Worm (Caenorhabditis elegans) whole organism, L1 larva: ENCODE results near the gene C24H11.1.
A peak's percentile ranks its signal among the peaks of the same experiment; 100 is the strongest.

Experiments
- C16A3.4 ChIP-seq: fragments of 150-350 bp; optimal IDR thresholded peaks from 2 replicates; lab custom pipeline; 2014; ENCODE audit warnings: missing biosample characterization, missing genetic modification characterization
- aly-2 ChIP-seq: fragments of 150-350 bp; optimal IDR thresholded peaks from 2 replicates; lab custom pipeline; 2014; ENCODE audit warnings: missing biosample characterization, missing genetic modification characterization
- ceh-63 ChIP-seq: fragments of 200-800 bp; sonication (Bioruptor generic); optimal IDR thresholded peaks from 2 replicates; lab custom pipeline; 2018; ENCODE audit warnings: mild to moderate bottlenecking, missing genetic modification characterization, missing compliant biosample characterization
- ceh-82 ChIP-seq, 3 experiments: fragments of 150-350 bp in 1 of 3; sonication (generic microtip) in 2 of 3; optimal IDR thresholded peaks; 2 replicates each; lab custom pipeline; 2014 to 2017; ENCODE audit warnings: missing biosample characterization in 3 of 3, missing genetic modification characterization in 3 of 3
- ceh-90 ChIP-seq: sonication (generic microtip); optimal IDR thresholded peaks from 2 replicates; lab custom pipeline; 2016; ENCODE audit warnings: missing genetic modification characterization, missing compliant biosample characterization
- ces-1 ChIP-seq: fragments of 150-350 bp; optimal IDR thresholded peaks from 2 replicates; lab custom pipeline; 2014; ENCODE audit warnings: missing biosample characterization, missing genetic modification reagents, missing genetic modification characterization
- efl-1 ChIP-seq, 4 experiments: fragments of 150-350 bp; optimal IDR thresholded peaks in 3 of 4; peaks in 1 of 4; 1 replicate in 1 of 4; 2 replicates in 3 of 4; lab custom pipeline; 2014; ENCODE audit warnings: missing biosample characterization in 2 of 4, missing genetic modification characterization in 2 of 4, missing genetic modification reagents in 2 of 4
- efl-3 ChIP-seq: fragments of 200-800 bp; sonication (Bioruptor generic); optimal IDR thresholded peaks from 2 replicates; lab custom pipeline; 2018; ENCODE audit warnings: mild to moderate bottlenecking, missing genetic modification characterization, missing compliant biosample characterization
- egl-27 ChIP-seq, 2 experiments: fragments of 150-350 bp in 1 of 2; sonication (generic microtip); optimal IDR thresholded peaks; 3 replicates each; lab custom pipeline; 2017 to 2018; ENCODE audit warnings: missing biosample characterization in 2 of 2, missing genetic modification characterization in 2 of 2, missing genetic modification reagents in 2 of 2
- irx-1 ChIP-seq: sonication (generic microtip); optimal IDR thresholded peaks from 2 replicates; lab custom pipeline; 2016; ENCODE audit warnings: missing genetic modification characterization, missing compliant biosample characterization
- lin-14 ChIP-seq: fragments of 200-800 bp; sonication (Bioruptor generic); optimal IDR thresholded peaks from 2 replicates; lab custom pipeline; 2018; ENCODE audit warnings: mild to moderate bottlenecking, missing genetic modification characterization, moderate library complexity, missing compliant biosample characterization
- lin-15B ChIP-seq: fragments of 150-350 bp; sonication (generic microtip); optimal IDR thresholded peaks from 3 replicates; lab custom pipeline; 2014; ENCODE audit warnings: missing biosample characterization, missing genetic modification characterization
- lsy-2 ChIP-seq, 2 experiments: fragments of 150-350 bp; optimal IDR thresholded peaks; 2 replicates each; lab custom pipeline; 2014; ENCODE audit warnings: missing biosample characterization in 2 of 2, missing genetic modification characterization in 2 of 2
- mab-9 ChIP-seq: fragments of 200-800 bp; sonication (Bioruptor generic); IDR thresholded peaks from 2 replicates; pipeline ENCODE4 v1.3.6; 2022; ENCODE audit warnings: missing genetic modification reagents, missing genetic modification characterization, missing compliant biosample characterization
- mdl-1 ChIP-seq, 2 experiments: fragments of 150-350 bp; optimal IDR thresholded peaks; 2 replicates each; lab custom pipeline; 2014 to 2017; ENCODE audit warnings: missing biosample characterization in 2 of 2, missing genetic modification characterization in 2 of 2, inconsistent platforms in 1 of 2
- mef-2 ChIP-seq: fragments of 150-350 bp; optimal IDR thresholded peaks from 2 replicates; lab custom pipeline; 2014; ENCODE audit warnings: missing biosample characterization, missing genetic modification characterization
- nhr-19 ChIP-seq: fragments of 200-800 bp; sonication (Bioruptor generic); conservative IDR thresholded peaks from 2 replicates; pipeline ENCODE4 v1.3.6; 2022; ENCODE audit warnings: missing genetic modification characterization, missing compliant biosample characterization
- nhr-71 ChIP-seq: sonication (generic microtip); optimal IDR thresholded peaks from 2 replicates; lab custom pipeline; 2016; ENCODE audit warnings: mild to moderate bottlenecking, missing genetic modification characterization, moderate library complexity, missing compliant biosample characterization
- nhr-76 ChIP-seq: sonication (generic microtip); optimal IDR thresholded peaks from 2 replicates; lab custom pipeline; 2017; ENCODE audit warnings: missing biosample characterization, missing genetic modification characterization
- nhr-84 ChIP-seq: sonication (generic microtip); optimal IDR thresholded peaks from 2 replicates; lab custom pipeline; 2017; ENCODE audit warnings: missing biosample characterization, missing genetic modification characterization
- nhr-85 ChIP-seq: sonication (generic microtip); peaks from one replicate; lab custom pipeline; 2016; ENCODE audit warnings: missing genetic modification characterization, inconsistent platforms, missing compliant biosample characterization
- pax-3 ChIP-seq: fragments of 200-800 bp; sonication (Bioruptor generic); optimal IDR thresholded peaks from 2 replicates; lab custom pipeline; 2018; ENCODE audit warnings: mild to moderate bottlenecking, missing genetic modification characterization, moderate library complexity, missing compliant biosample characterization
- pqm-1 ChIP-seq: sonication (generic microtip); optimal IDR thresholded peaks from 3 replicates; lab custom pipeline; 2017; ENCODE audit warnings: missing biosample characterization, missing genetic modification characterization
- rnt-1 ChIP-seq: sonication (generic microtip); optimal IDR thresholded peaks from 2 replicates; lab custom pipeline; 2016; ENCODE audit warnings: mild to moderate bottlenecking, missing genetic modification characterization, moderate library complexity, missing compliant biosample characterization
- skn-1 ChIP-seq: fragments of 150-350 bp; optimal IDR thresholded peaks from 2 replicates; lab custom pipeline; 2014; ENCODE audit warnings: missing biosample characterization, missing genetic modification characterization
- sptf-1 ChIP-seq: fragments of 150-350 bp; optimal IDR thresholded peaks from 2 replicates; lab custom pipeline; 2014; ENCODE audit warnings: missing biosample characterization, missing genetic modification characterization
- sup-37 ChIP-seq: fragments of 200-800 bp; sonication (Bioruptor generic); optimal IDR thresholded peaks from 2 replicates; lab custom pipeline; 2018; ENCODE audit warnings: mild to moderate bottlenecking, missing genetic modification characterization, missing compliant biosample characterization
- unc-30 ChIP-seq: sonication (generic microtip); optimal IDR thresholded peaks from 2 replicates; lab custom pipeline; 2017; ENCODE audit warnings: missing biosample characterization, missing genetic modification characterization
- unc-98 ChIP-seq: fragments of 200-800 bp; sonication (Bioruptor generic); IDR thresholded peaks from 2 replicates; pipeline ENCODE4 v1.3.6; 2022; ENCODE audit warnings: missing genetic modification characterization, missing compliant biosample characterization
- vab-15 ChIP-seq: sonication (generic microtip); optimal IDR thresholded peaks from 2 replicates; lab custom pipeline; 2017; ENCODE audit warnings: missing genotype, mild to moderate bottlenecking, missing genetic modification characterization, missing compliant biosample characterization
- zag-1 ChIP-seq: fragments of 150-350 bp; optimal IDR thresholded peaks from 2 replicates; lab custom pipeline; 2014; ENCODE audit warnings: missing biosample characterization, missing genetic modification characterization
- zip-4 ChIP-seq: fragments of 200-800 bp; sonication (Bioruptor generic); optimal IDR thresholded peaks from 2 replicates; lab custom pipeline; 2018; ENCODE audit warnings: mild to moderate bottlenecking, missing genetic modification characterization, moderate library complexity, missing compliant biosample characterization
- ztf-11 ChIP-seq, 2 experiments: sonication (generic microtip); optimal IDR thresholded peaks; 2 replicates each; lab custom pipeline; 2016 to 2017; ENCODE audit warnings: missing genetic modification characterization in 2 of 2, missing biosample characterization in 1 of 2, missing compliant biosample characterization in 1 of 2

The C24H11.1 gene

DNA sequence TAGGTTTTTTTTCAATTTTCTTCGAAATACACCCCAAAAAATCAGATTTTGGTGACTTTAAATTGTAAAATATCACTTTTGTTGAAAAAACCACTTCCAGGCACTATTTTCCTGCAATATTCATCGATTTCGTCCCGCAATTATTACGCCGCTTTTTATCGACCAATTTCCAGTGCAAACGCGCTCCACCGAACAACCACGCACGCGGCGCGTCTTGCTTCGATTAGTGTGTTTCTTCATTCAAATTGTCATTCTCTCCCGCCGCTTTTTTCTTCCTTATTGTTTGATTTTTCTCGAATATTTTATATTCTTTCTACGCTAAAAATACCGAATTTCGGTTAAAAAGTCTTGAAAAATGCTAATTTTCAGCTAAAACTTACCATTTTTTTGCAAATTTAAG lies 38.2 kb downstream of the C24H11.1 start (continued):
- peak; percentile 27 to 85 (median 32) for TF ChIP-seq ceh-82 (tag; optimal IDR thresholded peaks at IDR 0.05; lab: Kevin White, UChicago)
- peak; percentile 61 to 90 for TF ChIP-seq lsy-2 (tag; optimal IDR thresholded peaks at IDR 0.05; lab: Kevin White, UChicago)
- no peak for TF ChIP-seq sptf-1 (tag; lab: Kevin White, UChicago)
- peak; percentile 78 for TF ChIP-seq lin-14

DNA sequence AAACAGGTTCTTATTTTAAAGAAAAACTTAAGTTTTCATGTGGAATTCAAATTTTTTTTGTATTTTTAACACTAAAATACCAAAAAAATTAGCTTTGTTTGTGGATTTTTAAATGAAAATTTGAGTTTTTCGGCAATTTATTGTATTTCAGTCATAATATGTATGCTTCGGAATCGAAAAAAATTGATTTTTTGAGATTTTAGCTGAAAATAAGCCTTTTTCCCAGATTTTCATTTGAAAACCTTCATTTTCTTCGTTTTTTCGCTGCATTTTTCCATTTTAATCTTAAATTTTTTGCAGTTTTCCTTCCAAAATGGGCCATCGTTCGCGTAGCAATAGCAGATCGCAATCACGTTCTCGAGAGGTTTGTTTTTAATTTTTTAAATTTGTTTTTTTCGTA lies 38.6 kb downstream of the C24H11.1 start, which contains the start of gene rsp-8:
rsp-8 (plus strand) TSS at position 301 of the 400 bp plus-strand sequence.
- TF ChIP-seq sptf-1 (tag; lab: Kevin White, UChicago) (no peak), nhr-85 (tag; lab: Kevin White, UChicago) (peak; percentile 2)
- TF ChIP-seq, all 84 proteins: peak for 1

DNA sequence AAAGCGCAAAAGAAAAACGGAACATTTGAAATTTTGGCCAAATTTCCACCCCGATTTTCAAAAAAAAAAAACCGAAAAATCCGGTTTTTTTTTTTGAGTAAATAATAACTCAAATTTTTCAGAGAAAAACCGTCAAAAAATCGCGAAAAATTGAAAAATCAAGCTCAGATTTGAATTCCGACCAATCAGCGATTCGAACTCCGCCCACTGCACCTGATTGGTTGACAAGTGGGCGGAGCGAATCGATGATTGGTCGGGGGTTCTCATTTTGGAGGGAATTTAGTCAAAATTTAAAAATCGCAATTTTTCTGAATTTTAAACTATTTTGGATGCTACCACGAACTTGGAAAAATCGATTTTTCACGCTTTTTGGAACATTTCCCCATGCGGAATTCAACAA lies 41.6 kb downstream of the C24H11.1 start:
- TF ChIP-seq mab-9 (GFP tag; lab: Robert Waterston, UW) (no peak), efl-1 (optimal IDR thresholded peaks at IDR 0.05; lab: Kevin White, UChicago) (no peak), efl-1 (GFP tag; optimal IDR thresholded peaks at IDR 0.05 in 1 of 2; lab: Kevin White, UChicago) (peak in 1 of 2 experiments; percentile 33)

DNA sequence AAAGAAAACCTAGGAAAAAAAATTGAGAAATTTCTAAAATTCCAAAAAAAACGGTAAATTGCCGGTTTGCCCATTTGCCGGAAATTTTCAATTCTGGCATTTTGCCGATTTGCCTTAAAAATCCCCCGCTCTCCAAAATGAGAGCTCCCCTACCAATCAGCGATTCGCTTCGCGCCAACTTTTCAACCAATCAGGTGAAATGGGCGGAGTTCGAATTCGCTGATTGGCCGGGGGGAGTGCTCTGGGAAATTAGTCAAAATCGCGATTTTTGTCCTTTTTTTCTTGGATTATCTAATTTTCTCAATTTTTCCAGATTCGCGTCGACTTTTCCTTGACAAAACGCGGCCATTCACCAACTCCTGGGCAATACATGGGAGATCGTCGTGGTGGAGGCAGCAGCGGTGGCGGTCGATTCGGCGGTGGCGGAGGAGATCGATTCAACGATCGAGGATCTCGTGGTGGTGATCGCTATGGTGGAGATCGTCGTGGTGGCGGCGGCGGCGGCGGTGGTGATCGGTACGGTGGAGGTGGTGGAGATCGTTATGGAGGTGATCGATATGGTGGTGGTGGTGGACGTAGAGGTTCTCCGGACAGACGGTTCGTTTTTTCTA lies 42.2 kb downstream of the C24H11.1 start:
- peak; percentile 14 for TF ChIP-seq nhr-85 (tag; lab: Kevin White, UChicago)
- no peak for TF ChIP-seq egl-27 (tag; optimal IDR thresholded peaks at IDR 0.05; lab: Kevin White, UChicago)
- no peak for TF ChIP-seq efl-1 (optimal IDR thresholded peaks at IDR 0.05; lab: Kevin White, UChicago)
- peak in 1 of 2 experiments; percentile 27 for TF ChIP-seq efl-1 (GFP tag; optimal IDR thresholded peaks at IDR 0.05 in 1 of 2; lab: Kevin White, UChicago)

DNA sequence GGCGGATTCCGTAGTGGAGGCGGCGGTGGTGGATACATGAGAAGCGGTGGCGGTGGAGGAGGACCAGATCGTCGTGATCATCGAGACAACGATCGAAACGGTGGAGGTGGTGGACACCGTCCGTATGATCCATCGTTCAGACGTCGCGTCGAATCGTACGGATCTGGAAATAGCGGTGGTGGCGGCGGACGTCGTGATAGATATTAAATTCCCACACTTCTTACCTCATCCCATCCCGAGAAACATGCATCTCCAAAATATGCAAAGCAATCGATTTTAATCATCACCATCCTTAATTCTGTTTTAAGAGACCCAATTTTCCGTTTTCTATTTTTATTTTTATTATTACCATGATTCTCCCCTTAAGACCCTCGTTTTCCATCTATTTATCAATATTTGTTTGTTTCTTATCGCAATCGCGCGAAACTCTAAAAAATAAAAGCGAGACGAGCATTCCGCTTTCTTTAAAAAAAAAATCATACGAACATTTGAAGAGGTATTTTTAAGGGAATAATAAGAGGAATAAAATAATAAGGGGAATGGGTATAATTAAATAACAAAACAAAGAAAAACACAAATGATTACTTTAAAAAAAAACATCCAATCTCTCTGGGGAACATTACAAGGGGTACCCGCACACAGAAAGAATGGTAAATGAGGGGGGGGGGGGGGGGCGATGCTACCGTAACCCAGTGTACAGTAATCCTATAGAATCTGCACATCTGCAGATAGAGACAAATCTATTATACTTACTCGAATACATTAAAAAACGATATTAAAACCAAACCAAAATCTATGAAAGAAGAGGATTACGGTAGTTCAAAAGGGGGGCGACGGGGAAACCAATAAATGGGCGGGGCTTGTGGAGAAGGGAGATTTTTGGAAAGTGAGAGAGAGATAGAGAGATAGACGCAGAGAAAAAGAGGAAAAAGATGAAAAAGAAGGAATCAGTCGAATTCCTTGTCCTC lies 43.3 kb downstream of the C24H11.1 start:
- TF ChIP-seq lsy-2 (tag; optimal IDR thresholded peaks at IDR 0.05; lab: Kevin White, UChicago) (peak in 1 of 2 experiments; percentile 6), efl-3 (no peak), mab-9 (GFP tag; lab: Robert Waterston, UW) (peak; percentile 34; the same call in 1 of the 2 replicates), zip-4 (GFP tag; lab: Kevin White, UChicago) (no peak), mef-2 (tag; lab: Kevin White, UChicago) (no peak), unc-98 (0 out of 2 replicates have a peak, but pooled peaks have one; percentile 9), ceh-63 (GFP tag; lab: Kevin White, UChicago) (no peak), efl-1 (optimal IDR thresholded peaks at IDR 0.05; lab: Kevin White, UChicago) (no peak), efl-1 (GFP tag; optimal IDR thresholded peaks at IDR 0.05 in 1 of 2; lab: Kevin White, UChicago) (peak in 1 of 2 experiments; percentile 38)
- TF ChIP-seq, all 84 proteins: peak for 4

DNA sequence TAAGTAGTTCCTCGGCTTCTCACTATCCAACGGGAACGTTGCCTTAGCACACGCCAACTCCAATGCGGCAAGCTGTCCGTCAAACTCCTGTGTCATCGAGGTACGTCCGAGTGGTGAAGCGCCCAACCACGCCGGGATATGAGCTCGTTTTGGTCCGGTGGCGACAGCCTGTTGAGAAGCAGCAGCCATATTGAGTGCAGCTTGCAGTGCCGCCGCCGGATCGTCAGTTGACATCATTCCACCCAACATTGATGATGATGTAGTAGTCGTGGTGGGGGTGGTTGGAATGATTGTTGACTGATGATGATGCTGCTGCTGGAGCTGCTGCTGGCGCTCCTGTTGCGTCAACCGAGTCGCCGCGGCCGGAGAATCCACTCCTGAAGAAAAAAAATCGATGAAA lies 46.0 kb downstream of the C24H11.1 start:
- TF ChIP-seq unc-30 (tag; lab: Kevin White, UChicago) (no peak), efl-1 (optimal IDR thresholded peaks at IDR 0.05; lab: Kevin White, UChicago) (no peak), efl-1 (GFP tag; optimal IDR thresholded peaks at IDR 0.05 in 1 of 2; lab: Kevin White, UChicago) (peak in 1 of 2 experiments; percentile 31)

DNA sequence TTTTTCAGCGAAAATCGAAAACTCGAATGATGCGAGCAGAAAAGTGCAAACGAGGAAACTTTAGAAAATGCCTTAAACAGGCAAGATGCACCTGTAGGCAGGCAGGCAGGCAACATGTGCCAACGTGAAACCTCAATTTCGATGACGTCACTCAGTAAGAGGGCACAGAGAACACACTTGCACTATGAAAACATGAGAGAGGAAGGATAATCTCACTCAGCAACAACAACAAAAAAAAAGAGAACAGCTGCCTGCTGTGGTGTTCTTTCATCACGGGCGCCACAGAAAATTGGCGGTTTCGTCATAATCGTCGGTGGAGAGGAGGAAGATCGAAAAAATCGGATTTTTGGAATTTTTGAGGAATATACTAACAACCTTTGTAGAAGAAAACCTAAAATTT lies 46.7 kb downstream of the C24H11.1 start:
- no peak for TF ChIP-seq vab-15 (tag; lab: Kevin White, UChicago)
- TF ChIP-seq pqm-1 (tag; lab: Kevin White, UChicago) = no peak
- no peak for TF ChIP-seq lsy-2 (tag; optimal IDR thresholded peaks at IDR 0.05; lab: Kevin White, UChicago)
- TF ChIP-seq C16A3.4 (tag; lab: Kevin White, UChicago) = no peak
- no peak for TF ChIP-seq zip-4 (GFP tag; lab: Kevin White, UChicago)
- TF ChIP-seq skn-1 (tag; lab: Kevin White, UChicago) = no peak
- peak; percentile 35 for TF ChIP-seq rnt-1 (tag; lab: Kevin White, UChicago)
- no peak for TF ChIP-seq zag-1
- TF ChIP-seq lin-14 = peak; percentile 27
- TF ChIP-seq ceh-90 = no peak
- no peak for TF ChIP-seq nhr-76 (tag; lab: Kevin White, UChicago)
- TF ChIP-seq mef-2 (tag; lab: Kevin White, UChicago) = no peak
- TF ChIP-seq ztf-11 (tag; optimal IDR thresholded peaks at IDR 0.05; lab: Kevin White, UChicago) = no peak
- no peak for TF ChIP-seq ceh-63 (GFP tag; lab: Kevin White, UChicago)
- no peak for TF ChIP-seq unc-30 (tag; lab: Kevin White, UChicago)
- no peak for TF ChIP-seq nhr-84 (tag; lab: Kevin White, UChicago)
- TF ChIP-seq nhr-19 (GFP tag; lab: Robert Waterston, UW) = peak; percentile 38; the same call in 1 of the 2 replicates
- TF ChIP-seq lin-15B (tag; lab: Kevin White, UChicago) = no peak
- TF ChIP-seq pax-3 = no peak
- no peak for TF ChIP-seq ceh-82 (tag; optimal IDR thresholded peaks at IDR 0.05; lab: Kevin White, UChicago)
- no peak for TF ChIP-seq sup-37
- no peak for TF ChIP-seq ces-1
- TF ChIP-seq nhr-71 (tag; lab: Kevin White, UChicago) = peak; percentile 15
- no peak for TF ChIP-seq aly-2
- TF ChIP-seq mdl-1 (tag; optimal IDR thresholded peaks at IDR 0.05; lab: Kevin White, UChicago) = peak in 1 of 2 experiments; percentile 16
- TF ChIP-seq sptf-1 (tag; lab: Kevin White, UChicago) = no peak
- no peak for TF ChIP-seq irx-1
